Fruit fly (Drosophila melanogaster) whole organism: ENCODE data around the gene mav.

ENCODE experiments used
- CG8478 ChIP-seq: fragments of >200 bp; optimal IDR thresholded peaks from 2 replicates; lab custom pipeline; 2018; ENCODE audit warnings: inconsistent platforms
- Dll ChIP-seq: fragments of >200 bp; optimal IDR thresholded peaks from 2 replicates; lab custom pipeline; 2017
- EcR ChIP-seq, 2 experiments: fragments of >200 bp; optimal IDR thresholded peaks; 2 replicates each; lab custom pipeline; 2017; ENCODE audit warnings: missing biosample characterization in 2 of 2, missing genetic modification characterization in 2 of 2, missing genetic modification reagents in 2 of 2
- pan ChIP-seq: fragments of >200 bp; optimal IDR thresholded peaks from 2 replicates; lab custom pipeline; 2017
- psq ChIP-seq: fragments of >200 bp; optimal IDR thresholded peaks from 2 replicates; lab custom pipeline; 2017
- usp ChIP-seq: fragments of >200 bp; optimal IDR thresholded peaks from 2 replicates; lab custom pipeline; 2017; ENCODE audit warnings: missing biosample characterization, missing genetic modification characterization, mixed read lengths

The mav gene

DNA sequence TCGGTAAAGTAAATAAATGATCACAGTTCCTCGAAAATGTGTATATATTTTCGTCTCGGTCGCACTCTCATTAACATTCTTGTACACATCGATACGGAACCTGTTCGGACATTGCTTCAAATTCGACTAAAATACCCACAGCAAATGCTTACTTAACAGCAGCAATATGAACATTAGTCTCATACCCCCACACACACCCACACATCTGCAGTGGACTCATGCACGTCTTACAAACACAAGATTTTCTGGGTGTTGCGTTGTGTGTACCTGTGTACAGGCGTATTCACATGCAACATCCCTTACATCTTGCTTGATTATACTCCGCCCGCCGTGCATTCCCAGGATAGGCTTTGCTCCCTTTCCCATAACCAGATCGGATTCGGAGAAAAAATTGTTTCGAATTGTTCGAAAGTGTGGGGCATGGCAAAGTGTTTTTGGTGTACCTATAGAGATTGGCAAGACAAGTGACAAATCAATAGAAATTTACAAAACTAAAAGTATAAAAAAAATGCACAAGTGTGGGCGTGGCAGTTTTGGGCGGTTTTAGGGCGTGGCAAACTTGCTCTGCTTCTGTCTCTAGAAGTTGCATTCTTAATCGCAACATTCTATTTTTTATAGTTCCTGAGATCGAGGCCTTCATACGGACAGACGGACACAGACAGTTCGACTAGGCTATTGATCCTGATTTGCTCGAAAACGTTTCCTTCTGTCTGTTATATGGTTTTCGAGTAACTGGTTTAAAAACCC, at the start of gene mav:
Gene mav, minus strand, starts transcription at position 134 of the 747 bp plus-strand sequence.
- no peak for TF ChIP-seq psq (lab: Kevin White, UChicago)
- TF ChIP-seq pan (lab: Kevin White, UChicago), result no peak
- no peak for TF ChIP-seq usp

DNA sequence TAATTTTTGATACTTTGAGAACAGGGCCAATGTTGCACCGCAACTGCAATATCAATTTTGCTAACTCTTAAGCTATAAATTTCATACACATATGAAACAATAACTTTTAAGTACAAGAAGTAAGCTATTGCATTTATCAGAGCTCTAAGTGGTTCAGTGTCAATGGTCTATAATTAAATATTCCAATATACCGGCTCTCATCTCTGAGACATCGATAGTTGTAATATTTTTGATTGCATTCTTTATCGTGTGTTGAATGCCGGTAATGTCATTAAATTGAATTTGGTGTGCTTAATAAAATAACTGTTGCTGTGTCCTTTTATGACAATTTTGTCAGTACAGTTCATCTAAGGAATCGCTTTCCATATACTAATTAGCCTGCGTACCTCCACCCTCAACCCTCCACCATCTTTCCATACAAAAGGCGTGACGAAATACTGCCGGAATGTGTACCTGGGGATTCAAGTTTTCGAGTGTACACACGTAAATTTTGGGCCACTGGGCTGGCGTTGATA, 45.1 kb upstream of the mav start, which contains the start of gene CG11360:
Gene CG11360, plus strand, starts transcription at position 238 of the 515 bp plus-strand sequence.
- TF ChIP-seq Dll (no peak), CG8478 (lab: Kevin White, UChicago) (no peak), psq (lab: Kevin White, UChicago) (no peak), pan (lab: Kevin White, UChicago) (no peak), usp (no peak), EcR (GFP tag; optimal IDR thresholded peaks at IDR 0.05; lab: Kevin White, UChicago) (no peak)

DNA sequence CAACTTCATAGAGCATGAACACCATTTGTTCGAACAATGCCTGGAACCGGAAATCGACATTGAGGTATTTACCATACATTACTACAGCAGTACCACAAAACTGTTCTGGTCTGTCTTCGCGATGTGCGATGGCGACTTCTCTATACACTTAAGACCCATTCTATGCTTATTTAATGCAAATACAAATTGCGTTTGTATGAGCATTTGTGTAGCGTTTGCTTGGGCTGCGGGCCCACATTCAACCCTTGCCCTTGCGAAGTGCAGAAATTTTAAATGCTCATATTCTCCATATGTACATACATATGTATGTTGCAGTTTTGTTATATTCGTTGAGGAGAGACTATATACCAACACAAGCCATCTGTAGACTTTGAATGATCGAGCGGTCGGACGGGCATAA, 38.4 kb upstream of the mav start:
- TF ChIP-seq CG8478 (lab: Kevin White, UChicago) (no peak), Dll (no peak), usp (no peak), pan (lab: Kevin White, UChicago) (no peak), psq (lab: Kevin White, UChicago) (no peak), EcR (GFP tag; optimal IDR thresholded peaks at IDR 0.05; lab: Kevin White, UChicago) (no peak)

DNA sequence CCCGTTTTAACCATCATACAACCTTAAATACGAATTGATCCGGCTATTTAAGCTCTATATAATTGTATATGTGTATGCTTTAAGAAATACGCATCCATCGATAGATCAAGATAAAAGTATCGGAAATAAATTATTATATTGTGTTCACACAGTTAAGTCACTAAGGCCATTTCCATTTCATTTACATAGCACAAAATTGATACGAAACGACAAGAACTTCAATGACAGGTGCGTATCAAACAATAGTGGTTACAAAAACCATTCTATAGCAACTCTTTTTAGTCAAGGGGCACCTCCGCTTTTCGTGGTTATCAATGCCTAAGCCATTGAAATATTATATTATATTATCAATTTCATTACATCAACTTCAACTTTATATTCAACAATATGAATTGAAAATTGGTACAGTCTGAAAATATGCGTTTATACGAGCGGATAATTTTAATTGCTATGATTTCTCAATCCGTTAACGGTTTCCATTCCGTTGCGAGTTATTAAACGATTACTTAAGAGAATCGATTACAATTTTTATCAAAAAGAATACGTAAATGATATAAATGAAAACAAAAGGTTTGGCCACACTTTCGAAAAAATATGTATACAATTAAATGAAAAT, 37.3 kb upstream of the mav start, which contains the start of the genes CG46466 and Slip1:
Gene CG46466, minus strand, starts transcription at position 70 of the 616 bp plus-strand sequence.
Gene Slip1, plus strand, starts transcription at position 567 of the 616 bp plus-strand sequence.
- TF ChIP-seq CG8478 (lab: Kevin White, UChicago), result no peak
- no peak for TF ChIP-seq pan (lab: Kevin White, UChicago)
- TF ChIP-seq psq (lab: Kevin White, UChicago), result no peak
- TF ChIP-seq Dll, result no peak
- TF ChIP-seq usp, result no peak
- no peak for TF ChIP-seq EcR (GFP tag; optimal IDR thresholded peaks at IDR 0.05; lab: Kevin White, UChicago)

DNA sequence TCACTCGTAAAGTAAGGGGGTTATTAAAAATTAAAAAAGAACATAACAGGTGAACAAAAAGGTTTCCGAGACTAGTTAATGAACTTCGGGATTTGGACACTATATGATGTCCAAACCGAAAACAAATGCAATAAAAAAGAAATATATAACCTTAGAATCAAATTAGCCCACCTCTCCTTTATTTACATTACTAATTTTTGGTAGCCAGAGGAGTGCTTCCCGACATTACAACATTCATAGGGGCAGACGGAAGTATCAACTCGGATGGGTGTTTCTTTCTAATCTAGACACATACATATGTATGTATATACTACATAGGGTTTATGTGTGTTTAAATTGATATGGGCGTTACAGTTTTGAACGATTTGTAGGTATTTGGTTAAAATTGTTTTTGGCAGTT, 36.3 kb upstream of the mav start:
- TF ChIP-seq usp (no peak), Dll (no peak), CG8478 (lab: Kevin White, UChicago) (no peak), pan (lab: Kevin White, UChicago) (no peak), psq (lab: Kevin White, UChicago) (no peak), EcR (GFP tag; optimal IDR thresholded peaks at IDR 0.05; lab: Kevin White, UChicago) (no peak)

DNA sequence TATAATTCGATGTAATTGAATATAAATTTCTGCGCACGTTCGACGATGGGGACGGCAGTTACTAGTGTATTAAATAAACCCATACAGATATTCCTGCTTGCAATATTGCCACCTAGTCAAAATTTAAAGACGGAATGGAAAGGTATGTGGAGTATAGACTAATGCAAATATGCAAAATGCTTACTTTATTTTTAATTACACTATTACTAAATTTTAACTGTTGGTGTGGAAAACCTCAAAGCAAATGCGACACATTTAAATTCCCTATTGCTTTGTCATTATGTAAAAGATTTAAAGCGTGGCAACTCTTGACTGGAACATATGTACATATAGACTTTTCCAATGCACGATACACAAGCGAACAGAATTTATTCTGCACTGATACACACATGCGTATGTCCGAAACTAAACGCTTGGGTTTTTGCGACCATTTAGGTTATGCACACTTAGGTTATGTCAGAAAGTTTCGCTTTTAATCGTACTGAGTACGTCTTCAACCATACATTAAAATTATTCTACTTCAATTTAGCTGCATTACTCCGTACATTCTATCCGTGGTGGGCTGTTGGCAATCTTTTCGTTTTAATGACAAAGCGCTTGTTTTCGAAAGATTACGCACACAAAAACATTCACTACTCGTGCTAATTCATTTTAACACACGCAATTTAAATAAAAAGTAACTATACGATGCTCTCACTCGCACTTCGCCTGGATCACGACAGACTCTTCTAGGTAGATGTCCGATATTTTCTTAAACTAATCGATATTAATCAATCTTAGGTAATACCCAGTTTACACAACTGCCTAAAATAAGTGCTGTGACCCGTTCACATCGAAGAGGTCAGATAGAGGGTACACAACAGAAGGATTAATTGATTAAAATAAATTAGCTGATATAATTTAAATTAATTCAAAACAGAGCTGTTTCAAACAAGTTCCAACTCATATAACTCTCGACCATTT, 34.3 kb upstream of the mav start, which contains the start of gene gw:
Gene gw, minus strand, starts transcription at position 725 of the 963 bp plus-strand sequence.
- no peak for TF ChIP-seq psq (lab: Kevin White, UChicago)
- no peak for TF ChIP-seq CG8478 (lab: Kevin White, UChicago)
- TF ChIP-seq EcR (GFP tag; optimal IDR thresholded peaks at IDR 0.05; lab: Kevin White, UChicago), result no peak
- TF ChIP-seq usp, result no peak
- TF ChIP-seq pan (lab: Kevin White, UChicago), result no peak
- no peak for TF ChIP-seq Dll

DNA sequence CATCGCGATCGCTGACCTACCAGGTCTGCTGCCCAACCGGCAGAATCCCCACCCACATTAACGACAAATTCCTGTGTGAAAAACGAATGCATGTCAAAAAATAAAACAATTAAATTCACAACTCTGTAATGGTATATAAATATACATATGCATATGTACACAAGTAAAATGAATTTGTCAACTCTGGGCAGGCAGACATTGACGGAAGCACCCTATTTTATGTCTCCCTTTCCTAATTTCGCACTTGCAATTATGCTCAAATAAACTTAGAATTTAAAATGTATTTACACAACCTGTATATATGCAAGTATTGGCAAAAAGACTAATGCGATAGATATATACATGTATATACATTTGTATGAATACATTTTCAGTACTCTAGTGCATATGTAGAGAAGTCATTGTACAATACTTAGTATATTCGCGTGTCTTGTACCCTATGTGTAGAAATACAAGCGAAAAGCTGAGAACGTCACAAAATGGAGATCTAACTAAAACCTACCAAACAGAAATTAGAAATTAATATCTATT, 33.3 kb upstream of the mav start:
- TF ChIP-seq Dll (no peak), EcR (GFP tag; optimal IDR thresholded peaks at IDR 0.05; lab: Kevin White, UChicago) (no peak), CG8478 (lab: Kevin White, UChicago) (no peak), pan (lab: Kevin White, UChicago) (no peak), usp (no peak), psq (lab: Kevin White, UChicago) (no peak)

DNA sequence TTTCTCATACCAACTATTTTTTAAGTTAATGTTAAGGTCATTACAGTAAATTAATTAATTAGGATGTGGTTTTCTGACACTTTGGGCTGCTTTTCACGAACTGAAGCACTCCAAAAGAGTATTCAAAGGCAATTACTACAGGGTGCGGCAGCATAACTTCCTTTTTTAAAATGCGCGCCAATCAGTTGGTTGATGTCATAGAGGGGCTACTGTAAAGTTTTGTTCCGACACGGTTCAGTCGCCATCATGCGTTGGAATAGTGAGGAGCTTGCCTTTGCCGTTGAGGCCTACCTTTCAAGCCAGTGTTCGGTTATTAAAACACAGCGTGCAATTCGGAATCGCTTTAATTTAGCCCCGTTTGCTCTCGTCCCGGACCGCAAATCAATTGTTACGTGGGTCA, 21.6 kb upstream of the mav start:
- TF ChIP-seq psq (lab: Kevin White, UChicago), result no peak
- no peak for TF ChIP-seq EcR (GFP tag; optimal IDR thresholded peaks at IDR 0.05; lab: Kevin White, UChicago)
- TF ChIP-seq usp, result no peak
- TF ChIP-seq pan (lab: Kevin White, UChicago), result no peak
- no peak for TF ChIP-seq CG8478 (lab: Kevin White, UChicago)
- TF ChIP-seq Dll, result no peak

DNA sequence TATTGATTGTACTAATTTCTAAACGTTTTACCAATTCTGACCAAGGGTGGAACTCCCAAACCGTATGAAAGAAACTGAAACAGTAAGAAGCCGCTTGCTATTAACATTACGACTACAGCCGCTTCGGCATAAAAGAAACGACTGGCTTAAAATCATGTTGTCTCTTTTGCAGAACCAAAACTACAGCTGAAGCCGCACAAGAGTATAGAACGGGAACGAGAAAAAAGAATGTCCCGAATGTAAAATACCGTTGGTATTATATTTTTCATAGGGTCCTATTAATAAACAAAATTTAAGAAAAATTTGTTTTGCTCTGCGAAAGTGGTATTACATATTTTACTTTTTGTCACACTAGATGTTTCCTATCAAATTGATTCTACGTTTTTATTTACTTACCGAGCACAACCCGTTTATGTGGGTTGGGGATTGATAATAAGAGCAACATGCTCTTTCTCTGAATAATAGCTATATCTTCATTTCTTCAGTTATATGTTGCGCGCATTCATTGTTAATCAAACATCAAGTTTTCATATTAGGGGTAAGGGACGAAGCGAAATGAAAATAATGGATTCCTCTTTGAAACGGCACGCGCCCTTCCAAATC, 20.7 kb upstream of the mav start, which contains the start of gene Ekar:
Gene Ekar, minus strand, starts transcription at position 143 of the 603 bp plus-strand sequence.
- no peak for TF ChIP-seq CG8478 (lab: Kevin White, UChicago)
- no peak for TF ChIP-seq pan (lab: Kevin White, UChicago)
- no peak for TF ChIP-seq usp
- no peak for TF ChIP-seq psq (lab: Kevin White, UChicago)
- no peak for TF ChIP-seq EcR (GFP tag; optimal IDR thresholded peaks at IDR 0.05; lab: Kevin White, UChicago)
- no peak for TF ChIP-seq Dll

DNA sequence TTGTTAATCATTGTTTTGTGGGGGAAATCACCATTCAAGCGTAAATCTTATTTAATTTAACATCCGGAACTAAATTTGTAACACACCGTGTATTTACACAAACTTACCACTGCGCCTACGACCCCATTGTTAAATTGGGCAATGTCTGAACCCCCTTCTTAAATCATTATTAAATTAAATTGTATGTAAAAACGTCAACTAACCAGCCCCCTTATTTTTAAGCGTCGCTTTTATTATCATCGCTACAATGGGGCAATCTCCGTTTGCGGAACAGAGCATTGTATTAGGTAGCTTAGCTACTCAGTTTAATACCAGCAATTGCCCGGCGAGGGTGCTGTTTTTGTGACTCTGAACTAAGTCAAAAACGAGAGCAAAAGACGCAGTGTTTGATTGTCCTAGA, 3.6 kb upstream of the mav start, which contains the start of gene Gat:
Gene Gat, plus strand, starts transcription at position 301 of the 400 bp plus-strand sequence.
- TF ChIP-seq EcR (GFP tag; optimal IDR thresholded peaks at IDR 0.05; lab: Kevin White, UChicago) (no peak), pan (lab: Kevin White, UChicago) (no peak), usp (no peak), psq (lab: Kevin White, UChicago) (no peak), Dll (no peak), CG8478 (lab: Kevin White, UChicago) (no peak)
